Worm (Caenorhabditis elegans): ENCODE results near the gene T01H3.3.

The T01H3.3 gene

ce11 chrII:7884898-7885297 lies 11.2 kb upstream of the T01H3.3 start:
- TF ChIP-seq zag-1 (tag; optimal IDR thresholded peaks at IDR 0.05) (no peak), lin-39 (tag; optimal IDR thresholded peaks at IDR 0.05) (peak; percentile 60), hmg-11 (tag; optimal IDR thresholded peaks at IDR 0.05) (peak; percentile 18), nhr-43 (tag; optimal IDR thresholded peaks at IDR 0.05; ENCODE audit: poor library complexity, severe bottlenecking) (no peak), fkh-10 (GFP tag; optimal IDR thresholded peaks at IDR 0.05) (peak; percentile 31), nfya-1 (tag; optimal IDR thresholded peaks at IDR 0.05; ENCODE audit: insufficient read depth) (peak; percentile 74), mml-1 (tag; optimal IDR thresholded peaks at IDR 0.05) (no peak), sea-2 (GFP tag; optimal IDR thresholded peaks at IDR 0.05) (peak; percentile 40), ZK546.5 (tag; optimal IDR thresholded peaks at IDR 0.05) (no peak)

- TF ChIP-seq pha-4 (tag; optimal IDR thresholded peaks at IDR 0.05) (no peak), zag-1 (tag; optimal IDR thresholded peaks at IDR 0.05) (no peak), R02D3.7 (tag; optimal IDR thresholded peaks at IDR 0.05) (no peak), egl-5 (tag; optimal IDR thresholded peaks at IDR 0.05) (no peak), unc-39 (tag; optimal IDR thresholded peaks at IDR 0.05) (no peak)
Observed at ce11 chrII:7880373-7880862, 6.7 kb upstream of the T01H3.3 start, which contains the start of gene perm-1. Gene perm-1, plus strand, starts transcription at chrII:7880812.

ce11 chrII:7879266-7879718 lies 5.6 kb upstream of the T01H3.3 start, which contains the start of the genes vha-4 and T01H3.5:
Gene vha-4, minus strand, starts transcription at chrII:7879316.
Gene T01H3.5, plus strand, starts transcription at chrII:7879616.
- TF ChIP-seq nhr-237 (tag; optimal IDR thresholded peaks at IDR 0.05), result no peak
- TF ChIP-seq hmg-11 (tag; optimal IDR thresholded peaks at IDR 0.05), result peak; percentile 52
- no peak for TF ChIP-seq ceh-16 (tag; optimal IDR thresholded peaks at IDR 0.05)
- TF ChIP-seq lin-15B (tag; optimal IDR thresholded peaks at IDR 0.05), result peak; percentile 4
- no peak for TF ChIP-seq egl-27 (tag; optimal IDR thresholded peaks at IDR 0.05)
- TF ChIP-seq nhr-11 (tag; optimal IDR thresholded peaks at IDR 0.05), result no peak

ce11 chrII:7877744-7878468 lies 4.2 kb upstream of the T01H3.3 start, which contains the start of gene T01H3.2:
Gene T01H3.2, minus strand, starts transcription at chrII:7877994.
- TF ChIP-seq mdl-1 (tag; optimal IDR thresholded peaks at IDR 0.05) (no peak), nhr-43 (tag; optimal IDR thresholded peaks at IDR 0.05; ENCODE audit: poor library complexity, severe bottlenecking) (peak; percentile 13), nhr-23 (tag; optimal IDR thresholded peaks at IDR 0.05) (peak; percentile 15), elt-2 (tag; optimal IDR thresholded peaks at IDR 0.05) (peak; percentile 18), hmg-11 (tag; optimal IDR thresholded peaks at IDR 0.05) (no peak), ceh-28 (tag; optimal IDR thresholded peaks at IDR 0.05) (no peak)

- TF ChIP-seq jun-1 (tag; optimal IDR thresholded peaks at IDR 0.05) (no peak), ceh-16 (tag; optimal IDR thresholded peaks at IDR 0.05) (no peak), pqm-1 (tag; optimal IDR thresholded peaks at IDR 0.05) (peak; percentile 5), ceh-9 (tag; optimal IDR thresholded peaks at IDR 0.05) (no peak), ama-1 (optimal IDR thresholded peaks at IDR 0.05) (peak; percentile 30), egl-27 (tag; optimal IDR thresholded peaks at IDR 0.05) (no peak), lin-15B (tag; optimal IDR thresholded peaks at IDR 0.05) (peak; percentile 73), pha-4 (tag; optimal IDR thresholded peaks at IDR 0.05) (peak; percentile 81), elt-2 (tag; optimal IDR thresholded peaks at IDR 0.05) (no peak), unc-62 (GFP tag; optimal IDR thresholded peaks at IDR 0.05) (no peak), nfya-1 (tag; optimal IDR thresholded peaks at IDR 0.05; ENCODE audit: insufficient read depth) (peak; percentile 79), snpc-4 (tag; optimal IDR thresholded peaks at IDR 0.05) (peak; percentile 23), daf-12 (tag; optimal IDR thresholded peaks at IDR 0.05) (no peak), egl-5 (tag; optimal IDR thresholded peaks at IDR 0.05) (peak; percentile 40), nhr-11 (tag; optimal IDR thresholded peaks at IDR 0.05) (no peak), nhr-28 (tag; optimal IDR thresholded peaks at IDR 0.05) (no peak)
Observed at ce11 chrII:7870632-7871031, 3.1 kb downstream of the T01H3.3 start.

ce11 chrII:7870062-7870461 lies 3.6 kb downstream of the T01H3.3 start, which contains the start of gene ztf-17:
Gene ztf-17, minus strand, starts transcription at chrII:7870162.
- TF ChIP-seq nhr-25 (tag; optimal IDR thresholded peaks at IDR 0.05), result no peak
- TF ChIP-seq elt-2 (tag; optimal IDR thresholded peaks at IDR 0.05), result peak; percentile 1
- TF ChIP-seq lsy-12 (tag; optimal IDR thresholded peaks at IDR 0.05), result no peak

Data from whole organism, L3 larva.